Worm (Caenorhabditis elegans) whole organism, L2 larva: Measurements from ENCODE around the gene C48D5.3.

Experiments used
- aly-2 ChIP-seq: fragments of 150-350 bp; optimal IDR thresholded peaks from 2 replicates; lab custom pipeline; 2014; ENCODE audit warnings: missing biosample characterization, missing genetic modification characterization
- ama-1 ChIP-seq: fragments of 150-350 bp; optimal IDR thresholded peaks from 2 replicates; lab custom pipeline; 2018; ENCODE audit warnings: inconsistent platforms
- dmd-4 ChIP-seq: sonication (generic microtip); optimal IDR thresholded peaks from 2 replicates; lab custom pipeline; 2017; ENCODE audit warnings: missing biosample characterization, missing genetic modification characterization
- elt-3 ChIP-seq: sonication (generic microtip); optimal IDR thresholded peaks from 2 replicates; lab custom pipeline; 2017; ENCODE audit warnings: missing biosample characterization, missing genetic modification characterization
- fos-1 ChIP-seq: fragments of 150-350 bp; optimal IDR thresholded peaks from 2 replicates; lab custom pipeline; 2014; ENCODE audit warnings: missing biosample characterization, missing genetic modification characterization
- nhr-10 ChIP-seq: sonication (generic microtip); optimal IDR thresholded peaks from 2 replicates; lab custom pipeline; 2017; ENCODE audit warnings: missing biosample characterization, missing genetic modification characterization
- nhr-11 ChIP-seq: fragments of 150-350 bp; optimal IDR thresholded peaks from 2 replicates; lab custom pipeline; 2014; ENCODE audit warnings: missing biosample characterization, missing genetic modification characterization
- nhr-21 ChIP-seq: fragments of 150-350 bp; optimal IDR thresholded peaks from 2 replicates; lab custom pipeline; 2014; ENCODE audit warnings: missing biosample characterization, missing genetic modification characterization
- nhr-6 ChIP-seq: fragments of 150-350 bp; optimal IDR thresholded peaks from 2 replicates; lab custom pipeline; 2014; ENCODE audit warnings: missing biosample characterization, missing genetic modification characterization
- snpc-4 ChIP-seq: fragments of 150-350 bp; optimal IDR thresholded peaks from 2 replicates; lab custom pipeline; 2014; ENCODE audit warnings: missing biosample characterization, missing genetic modification characterization
- unc-62 ChIP-seq: fragments of 150-350 bp; optimal IDR thresholded peaks from 2 replicates; lab custom pipeline; 2014; ENCODE audit warnings: missing biosample characterization, missing genetic modification reagents, missing genetic modification characterization
- zag-1 ChIP-seq: fragments of 150-350 bp; optimal IDR thresholded peaks from 2 replicates; lab custom pipeline; 2014; ENCODE audit warnings: missing biosample characterization, missing genetic modification characterization

DNA sequence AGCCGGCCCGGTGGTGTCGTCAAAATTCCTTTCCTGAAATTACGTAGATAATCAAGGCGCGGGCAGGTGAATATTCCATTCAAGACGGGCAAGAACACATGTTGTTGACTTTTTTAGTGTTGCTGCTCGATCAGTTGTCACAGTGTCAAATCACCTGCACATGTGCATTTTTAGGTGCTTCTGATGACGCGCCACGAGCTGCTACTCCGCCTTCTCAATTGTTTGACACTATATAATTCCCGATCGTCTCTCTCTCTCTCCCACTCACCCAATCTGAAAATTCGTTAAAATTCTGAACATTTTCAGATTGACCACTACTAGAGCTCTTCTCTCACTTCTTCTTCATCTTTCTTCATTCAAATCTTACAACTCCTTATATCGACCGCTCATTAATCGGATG lies 8.3 kb downstream of the C48D5.3 start, which contains the start of gene nhr-6:
- TF ChIP-seq nhr-10 (tag; lab: Kevin White, UChicago) (no peak), dmd-4 (no peak), fos-1 (tag; lab: Kevin White, UChicago) (no peak), nhr-21 (tag; lab: Kevin White, UChicago) (no peak), unc-62 (GFP tag; lab: Kevin White, UChicago) (no peak), nhr-11 (tag; lab: Kevin White, UChicago) (no peak), ama-1 (lab: Kevin White, UChicago) (no peak), aly-2 (no peak), nhr-6 (no peak), zag-1 (no peak), snpc-4 (no peak), elt-3 (tag; lab: Kevin White, UChicago) (no peak)
